Fruit fly (Drosophila melanogaster) whole organism, embryonic: ENCODE results near the gene CG7011.

Experiments
- BEAF-32 ChIP-seq: fragments of 200-800 bp; sonication (Bioruptor generic); optimal IDR thresholded peaks from 3 replicates; lab custom pipeline; 2017; ENCODE audit warnings: missing biosample characterization, missing genetic modification characterization, mild to moderate bottlenecking, moderate library complexity, missing genetic modification reagents
- CG10274 ChIP-seq: fragments of 200-800 bp; sonication (Bioruptor generic); optimal IDR thresholded peaks from 3 replicates; lab custom pipeline; 2017; ENCODE audit warnings: missing biosample characterization, mild to moderate bottlenecking, missing genetic modification characterization
- CG11695 ChIP-seq: fragments of 200-800 bp; sonication (Bioruptor generic); IDR thresholded peaks from 3 replicates; pipeline ENCODE4 v1.3.6; 2022; ENCODE audit warnings: missing biosample characterization, missing genetic modification characterization
- CG12071 ChIP-seq: fragments of 200-800 bp; sonication (Bioruptor generic); optimal IDR thresholded peaks from 3 replicates; lab custom pipeline; 2018; ENCODE audit warnings: missing biosample characterization, mild to moderate bottlenecking, missing genetic modification characterization
- CG13296 ChIP-seq: fragments of 200-800 bp; sonication (Bioruptor generic); optimal IDR thresholded peaks from 3 replicates; lab custom pipeline; 2018; ENCODE audit warnings: missing biosample characterization, mild to moderate bottlenecking, missing genetic modification characterization
- CG14965 ChIP-seq: fragments of 200-800 bp; sonication (Bioruptor generic); optimal IDR thresholded peaks from 2 replicates; lab custom pipeline; 2016; ENCODE audit warnings: missing biosample characterization, missing genetic modification characterization, borderline replicate concordance
- CG1529 ChIP-seq: fragments of 200-800 bp; sonication (Bioruptor generic); optimal IDR thresholded peaks from 3 replicates; lab custom pipeline; 2018; ENCODE audit warnings: missing biosample characterization, missing genetic modification characterization
- CG17361 ChIP-seq: fragments of 200-800 bp; sonication (Bioruptor generic); IDR thresholded peaks from 3 replicates; pipeline ENCODE4 v1.3.6; 2022; ENCODE audit warnings: missing biosample characterization, missing genetic modification characterization
- CG2712 ChIP-seq: fragments of 200-800 bp; optimal IDR thresholded peaks from 3 replicates; lab custom pipeline; 2019; ENCODE audit warnings: missing biosample characterization, mild to moderate bottlenecking, missing genetic modification characterization, moderate library complexity
- CG2889 ChIP-seq: fragments of 200-800 bp; sonication (Bioruptor generic); IDR thresholded peaks from 3 replicates; pipeline ENCODE4 v1.3.6; 2022; ENCODE audit warnings: missing biosample characterization, missing genetic modification characterization
- CG30431 ChIP-seq: fragments of 200-800 bp; sonication (Bioruptor generic); optimal IDR thresholded peaks from 2 replicates; lab custom pipeline; 2017; ENCODE audit warnings: missing biosample characterization, missing genetic modification characterization
- CG31224 ChIP-seq: fragments of 200-800 bp; sonication (Bioruptor generic); IDR thresholded peaks from 2 replicates; pipeline ENCODE4 v1.3.6; 2022; ENCODE audit warnings: missing biosample characterization, missing genetic modification characterization
- CG32772 ChIP-seq: fragments of 200-800 bp; sonication (Bioruptor generic); IDR thresholded peaks from 2 replicates; pipeline ENCODE4 v1.3.6; 2022; ENCODE audit warnings: missing biosample characterization, missing genetic modification characterization
- CG33557 ChIP-seq: fragments of 200-800 bp; sonication (Bioruptor generic); optimal IDR thresholded peaks from 2 replicates; lab custom pipeline; 2019; ENCODE audit warnings: missing biosample characterization, mild to moderate bottlenecking, missing genetic modification characterization, moderate library complexity
- CG34422 ChIP-seq: fragments of 200-800 bp; sonication (Bioruptor generic); IDR thresholded peaks from 3 replicates; pipeline ENCODE4 v1.3.6; 2022; ENCODE audit warnings: missing biosample characterization, missing genetic modification characterization
- CG4404 ChIP-seq: fragments of 200-800 bp; sonication (Bioruptor generic); IDR thresholded peaks from 2 replicates; pipeline ENCODE4 v1.3.6; 2022; ENCODE audit warnings: missing biosample characterization, missing genetic modification characterization
- CG4424 ChIP-seq: fragments of 200-800 bp; sonication (Bioruptor generic); optimal IDR thresholded peaks from 3 replicates; lab custom pipeline; 2016; ENCODE audit warnings: missing biosample characterization, missing genetic modification characterization
- CG5245 ChIP-seq: fragments of 200-800 bp; sonication (Bioruptor generic); optimal IDR thresholded peaks from 3 replicates; lab custom pipeline; 2016; ENCODE audit warnings: missing biosample characterization, missing genetic modification characterization
- CG7963 ChIP-seq: fragments of 200-800 bp; sonication (Bioruptor generic); IDR thresholded peaks from 3 replicates; pipeline ENCODE4 v1.3.6; 2022; ENCODE audit warnings: missing biosample characterization, missing genetic modification characterization; ENCODE audit not compliant: partially characterized antibody
- Deaf1 ChIP-seq: fragments of 200-800 bp; optimal IDR thresholded peaks from 3 replicates; lab custom pipeline; 2019; ENCODE audit warnings: missing biosample characterization, mild to moderate bottlenecking, missing genetic modification characterization, moderate library complexity
- Dfd ChIP-seq, 2 experiments: fragments of >200 bp; optimal IDR thresholded peaks; 2 replicates each; lab custom pipeline; 2017; ENCODE audit warnings: missing biosample characterization in 2 of 2, missing genetic modification characterization in 2 of 2
- Dref ChIP-seq: fragments of 200-800 bp; sonication (Bioruptor generic); IDR thresholded peaks from 2 replicates; pipeline ENCODE4 v1.3.6; 2022; ENCODE audit warnings: missing biosample characterization, missing genetic modification characterization
- ERR ChIP-seq: fragments of 200-800 bp; sonication (Bioruptor generic); optimal IDR thresholded peaks from 2 replicates; lab custom pipeline; 2016; ENCODE audit warnings: missing biosample characterization, missing genetic modification characterization
- HmgZ ChIP-seq: fragments of 200-800 bp; sonication (Bioruptor generic); optimal IDR thresholded peaks from 2 replicates; lab custom pipeline; 2018; ENCODE audit warnings: missing biosample characterization, mild to moderate bottlenecking, missing genetic modification characterization
- Meics ChIP-seq: fragments of 200-800 bp; sonication (Bioruptor generic); optimal IDR thresholded peaks from 2 replicates; lab custom pipeline; 2017; ENCODE audit warnings: missing biosample characterization, mild to moderate bottlenecking, missing genetic modification characterization
- Nf-YA ChIP-seq: fragments of 200-800 bp; sonication (Bioruptor generic); IDR thresholded peaks from 2 replicates; pipeline ENCODE4 v1.3.6; 2022; ENCODE audit warnings: missing biosample characterization, missing genetic modification characterization
- PHDP ChIP-seq: fragments of 200-800 bp; sonication (Bioruptor generic); optimal IDR thresholded peaks from 3 replicates; lab custom pipeline; 2018; ENCODE audit warnings: missing biosample characterization, mild to moderate bottlenecking, missing genetic modification characterization, moderate library complexity
- Scr ChIP-seq: fragments of 200-800 bp; sonication (Bioruptor generic); IDR thresholded peaks from 2 replicates; pipeline ENCODE4 v1.3.6; 2022; ENCODE audit warnings: missing biosample characterization, missing genetic modification characterization; ENCODE audit not compliant: partially characterized antibody
- Sry-β ChIP-seq: fragments of 200-800 bp; sonication (Bioruptor generic); optimal IDR thresholded peaks from 2 replicates; lab custom pipeline; 2018; ENCODE audit warnings: missing biosample characterization, mild to moderate bottlenecking, missing genetic modification characterization, moderate library complexity
- Ssrp ChIP-seq: fragments of 200-800 bp; sonication (Bioruptor generic); optimal IDR thresholded peaks from 2 replicates; lab custom pipeline; 2018; ENCODE audit warnings: missing biosample characterization, mild to moderate bottlenecking, missing genetic modification characterization, moderate library complexity
- Trl ChIP-seq, 3 experiments: fragments of >200 bp in 2 of 3; fragments of 200-800 bp in 1 of 3; sonication (Bioruptor generic) in 1 of 3; optimal IDR thresholded peaks; 2 replicates in 1 of 3; 3 replicates in 2 of 3; lab custom pipeline; 2016 to 2017; ENCODE audit warnings: missing biosample characterization in 1 of 3, missing genetic modification characterization in 1 of 3
- bab2 ChIP-seq: fragments of 200-800 bp; sonication (Bioruptor generic); optimal IDR thresholded peaks from 2 replicates; lab custom pipeline; 2016; ENCODE audit warnings: missing biosample characterization, missing genetic modification characterization
- bbx ChIP-seq: fragments of 200-800 bp; sonication (Bioruptor generic); IDR thresholded peaks from 2 replicates; pipeline ENCODE4 v1.3.6; 2022; ENCODE audit warnings: missing biosample characterization, missing genetic modification characterization; ENCODE audit not compliant: partially characterized antibody
- cas ChIP-seq: fragments of 200-800 bp; sonication (Bioruptor generic); IDR thresholded peaks from 2 replicates; pipeline ENCODE4 v1.3.6; 2022; ENCODE audit warnings: missing biosample characterization, missing genetic modification characterization
- chm ChIP-seq: fragments of 200-800 bp; sonication (Bioruptor generic); IDR thresholded peaks from 2 replicates; pipeline ENCODE4 v1.3.6; 2022; ENCODE audit warnings: missing biosample characterization, missing genetic modification characterization
- dmrt11E ChIP-seq: fragments of 200-800 bp; sonication (Bioruptor generic); optimal IDR thresholded peaks from 3 replicates; lab custom pipeline; 2018; ENCODE audit warnings: missing biosample characterization, mild to moderate bottlenecking, missing genetic modification characterization, moderate library complexity
- exex ChIP-seq: fragments of 200-800 bp; sonication (Bioruptor generic); optimal IDR thresholded peaks from 4 replicates; lab custom pipeline; 2018; ENCODE audit warnings: missing biosample characterization, mild to moderate bottlenecking, missing genetic modification characterization, moderate library complexity
- fd96Cb ChIP-seq: fragments of 200-800 bp; sonication (Bioruptor generic); optimal IDR thresholded peaks from 2 replicates; lab custom pipeline; 2018; ENCODE audit warnings: missing biosample characterization, mild to moderate bottlenecking, missing genetic modification characterization, moderate library complexity
- her ChIP-seq: fragments of 200-800 bp; sonication (Bioruptor generic); optimal IDR thresholded peaks from 2 replicates; lab custom pipeline; 2016; ENCODE audit warnings: missing biosample characterization, missing genetic modification characterization
- jing ChIP-seq: fragments of 200-800 bp; sonication (Bioruptor generic); optimal IDR thresholded peaks from 2 replicates; lab custom pipeline; 2018; ENCODE audit warnings: missing biosample characterization, mild to moderate bottlenecking, missing genetic modification characterization
- ken ChIP-seq: fragments of 200-800 bp; sonication (Bioruptor generic); IDR thresholded peaks from 3 replicates; pipeline ENCODE4 v1.3.6; 2022; ENCODE audit warnings: missing biosample characterization, missing genetic modification characterization
- mirr ChIP-seq: fragments of 200-800 bp; sonication (Bioruptor generic); optimal IDR thresholded peaks from 3 replicates; lab custom pipeline; 2018; ENCODE audit warnings: missing biosample characterization, mild to moderate bottlenecking, missing genetic modification characterization
- mld ChIP-seq: fragments of 200-800 bp; sonication (Bioruptor generic); IDR thresholded peaks from 3 replicates; pipeline ENCODE4 v1.3.6; 2022; ENCODE audit warnings: missing biosample characterization, missing genetic modification characterization; ENCODE audit not compliant: partially characterized antibody
- nerfin-2 ChIP-seq: fragments of 200-800 bp; sonication (Bioruptor generic); IDR thresholded peaks from 2 replicates; pipeline ENCODE4 v1.3.6; 2022; ENCODE audit warnings: missing biosample characterization, missing genetic modification characterization; ENCODE audit not compliant: partially characterized antibody
- sna ChIP-seq: fragments of 200-800 bp; sonication (Bioruptor generic); IDR thresholded peaks from 2 replicates; pipeline ENCODE4 v1.3.6; 2022; ENCODE audit warnings: missing biosample characterization, missing genetic modification characterization; ENCODE audit not compliant: partially characterized antibody
- tgo ChIP-seq: fragments of 200-800 bp; sonication (Bioruptor generic); IDR thresholded peaks from 3 replicates; pipeline ENCODE4 v1.3.6; 2022; ENCODE audit warnings: missing biosample characterization, missing genetic modification characterization
- tin ChIP-seq: fragments of 200-800 bp; sonication (Bioruptor generic); optimal IDR thresholded peaks from 3 replicates; lab custom pipeline; 2016; ENCODE audit warnings: missing biosample characterization, missing genetic modification characterization
- tio ChIP-seq: fragments of 200-800 bp; sonication (Bioruptor generic); optimal IDR thresholded peaks from 2 replicates; lab custom pipeline; 2017; ENCODE audit warnings: missing biosample characterization, missing genetic modification characterization, inconsistent platforms
- trh ChIP-seq: fragments of 200-800 bp; sonication (Bioruptor generic); optimal IDR thresholded peaks from 2 replicates; lab custom pipeline; 2016; ENCODE audit warnings: missing biosample characterization, missing genetic modification characterization
- vfl ChIP-seq: fragments of 200-800 bp; sonication (Bioruptor generic); optimal IDR thresholded peaks from 2 replicates; lab custom pipeline; 2016; ENCODE audit warnings: missing biosample characterization, missing genetic modification characterization

CG7011 gene

dm6 chr3L:15208695-15209450, 45.4 kb upstream of the CG7011 start:
- TF ChIP-seq ken (no peak), nerfin-2 (GFP tag; lab: Robert Waterston, UW) (no peak), exex (tag; lab: Kevin White, UChicago) (no peak), fd96Cb (tag; lab: Kevin White, UChicago) (peak; percentile 27), CG2712 (tag; lab: Kevin White, UChicago) (peak; percentile 55), CG4424 (GFP tag; lab: Kevin White, UChicago) (peak; percentile 46), cas (GFP tag; lab: Robert Waterston, UW) (no peak), her (GFP tag; lab: Kevin White, UChicago) (no peak), CG32772 (GFP tag; lab: Robert Waterston, UW) (no peak), CG4404 (no peak), mld (GFP tag; lab: Robert Waterston, UW) (no peak), CG7963 (GFP tag; lab: Robert Waterston, UW) (no peak), CG31224 (GFP tag; lab: Robert Waterston, UW) (no peak), CG13296 (GFP tag; lab: Kevin White, UChicago) (no peak), CG33557 (GFP tag; lab: Kevin White, UChicago) (no peak), tio (no peak), mirr (GFP tag; lab: Kevin White, UChicago) (no peak), BEAF-32 (GFP tag; lab: Kevin White, UChicago) (no peak), dmrt11E (tag; lab: Kevin White, UChicago) (peak; percentile 45), Nf-YA (no peak), Deaf1 (tag; lab: Kevin White, UChicago) (peak; percentile 12), CG14965 (GFP tag; lab: Kevin White, UChicago) (no peak), CG11695 (GFP tag; lab: Robert Waterston, UW) (no peak), CG17361 (GFP tag; lab: Robert Waterston, UW) (peak; percentile 75), Ssrp (peak; percentile 3), CG2889 (GFP tag; lab: Robert Waterston, UW) (no peak), Dfd (GFP tag; optimal IDR thresholded peaks at IDR 0.05; lab: Kevin White, UChicago) (no peak), Dref (GFP tag; lab: Robert Waterston, UW) (no peak), Meics (GFP tag; lab: Kevin White, UChicago) (peak; percentile 17), CG10274 (GFP tag; lab: Kevin White, UChicago) (no peak), CG34422 (GFP tag; lab: Robert Waterston, UW) (no peak), jing (GFP tag; lab: Kevin White, UChicago) (no peak), Scr (no peak), vfl (GFP tag; lab: Kevin White, UChicago) (no peak), Sry-β (GFP tag; lab: Kevin White, UChicago) (no peak), sna (no peak), tin (GFP tag; lab: Kevin White, UChicago) (peak; percentile 3), bab2 (GFP tag; lab: Kevin White, UChicago) (no peak), CG5245 (GFP tag; lab: Kevin White, UChicago) (no peak), Trl (optimal IDR thresholded peaks at IDR 0.05; lab: Kevin White, UChicago) (no peak), Trl (GFP tag; optimal IDR thresholded peaks at IDR 0.05; lab: Kevin White, UChicago) (no peak), ERR (GFP tag; lab: Kevin White, UChicago) (no peak), PHDP (tag; lab: Kevin White, UChicago) (no peak), bbx (GFP tag; lab: Robert Waterston, UW) (no peak), HmgZ (tag; lab: Kevin White, UChicago) (no peak), tgo (GFP tag; lab: Robert Waterston, UW) (no peak), trh (no peak), chm (GFP tag; lab: Robert Waterston, UW) (no peak), CG1529 (GFP tag; lab: Kevin White, UChicago) (no peak), CG12071 (no peak), CG30431 (GFP tag; lab: Kevin White, UChicago) (no peak)
